Fruit fly (Drosophila melanogaster) whole organism, embryonic: Measurements from ENCODE around the gene CG46301.

Source experiments
- Ada2b ChIP-seq: fragments of 200-800 bp; sonication (Bioruptor generic); IDR thresholded peaks from 2 replicates; pipeline ENCODE4 v1.3.6; 2022; ENCODE audit warnings: missing biosample characterization, missing genetic modification characterization
- Antp ChIP-seq: fragments of 200-800 bp; sonication (Bioruptor generic); optimal IDR thresholded peaks from 3 replicates; lab custom pipeline; 2016; ENCODE audit warnings: missing biosample characterization, missing genetic modification characterization
- Bteb2 ChIP-seq: fragments of 200-800 bp; sonication (Bioruptor generic); optimal IDR thresholded peaks from 2 replicates; lab custom pipeline; 2016; ENCODE audit warnings: missing biosample characterization, missing genetic modification characterization
- CG10366 ChIP-seq: fragments of 200-800 bp; sonication (Bioruptor generic); IDR thresholded peaks from 2 replicates; pipeline ENCODE4 v1.3.6; 2022; ENCODE audit warnings: missing biosample characterization, missing genetic modification characterization
- CG10654 ChIP-seq: fragments of 200-800 bp; sonication (Bioruptor generic); optimal IDR thresholded peaks from 2 replicates; lab custom pipeline; 2016; ENCODE audit warnings: missing biosample characterization, missing genetic modification characterization
- CG11560 ChIP-seq: fragments of 200-800 bp; sonication (Bioruptor generic); IDR thresholded peaks from 3 replicates; pipeline ENCODE4 v1.3.6; 2022; ENCODE audit warnings: missing biosample characterization, missing genetic modification characterization
- CG11695 ChIP-seq: fragments of 200-800 bp; sonication (Bioruptor generic); IDR thresholded peaks from 3 replicates; pipeline ENCODE4 v1.3.6; 2022; ENCODE audit warnings: missing biosample characterization, missing genetic modification characterization
- CG11723 ChIP-seq: fragments of 200-800 bp; sonication (Bioruptor generic); optimal IDR thresholded peaks from 2 replicates; lab custom pipeline; 2017; ENCODE audit warnings: missing biosample characterization, mild to moderate bottlenecking, missing genetic modification characterization
- CG12391 ChIP-seq: fragments of 200-800 bp; sonication (Bioruptor generic); optimal IDR thresholded peaks from 3 replicates; lab custom pipeline; 2018; ENCODE audit warnings: missing biosample characterization, mild to moderate bottlenecking, missing genetic modification characterization, moderate library complexity
- CG12744 ChIP-seq: fragments of 200-800 bp; sonication (Bioruptor generic); optimal IDR thresholded peaks from 2 replicates; lab custom pipeline; 2016; ENCODE audit warnings: missing biosample characterization, missing genetic modification characterization
- CG12769 ChIP-seq: fragments of 200-800 bp; sonication (Bioruptor generic); optimal IDR thresholded peaks from 2 replicates; lab custom pipeline; 2019; ENCODE audit warnings: missing biosample characterization, mild to moderate bottlenecking, missing genetic modification characterization, moderate library complexity
- CG13894 ChIP-seq: fragments of 200-800 bp; sonication (Bioruptor generic); optimal IDR thresholded peaks from 3 replicates; lab custom pipeline; 2018; ENCODE audit warnings: missing biosample characterization, mild to moderate bottlenecking, missing genetic modification characterization, moderate library complexity
- CG15269 ChIP-seq: fragments of 200-800 bp; sonication (Bioruptor generic); optimal IDR thresholded peaks from 2 replicates; lab custom pipeline; 2018; ENCODE audit warnings: missing biosample characterization, mild to moderate bottlenecking, missing genetic modification characterization, moderate library complexity
- CG16813 ChIP-seq: fragments of 200-800 bp; sonication (Bioruptor generic); IDR thresholded peaks from 3 replicates; pipeline ENCODE4 v1.3.6; 2022; ENCODE audit warnings: missing biosample characterization, missing genetic modification characterization; ENCODE audit not compliant: partially characterized antibody
- CG17568 ChIP-seq: fragments of 200-800 bp; sonication (Bioruptor generic); optimal IDR thresholded peaks from 2 replicates; lab custom pipeline; 2018; ENCODE audit warnings: missing biosample characterization, mild to moderate bottlenecking, missing genetic modification characterization, moderate library complexity
- CG18011 ChIP-seq: fragments of 200-800 bp; sonication (Bioruptor generic); optimal IDR thresholded peaks from 2 replicates; lab custom pipeline; 2017; ENCODE audit warnings: missing biosample characterization, missing genetic modification characterization, mild to moderate bottlenecking, moderate library complexity, missing genotype
- CG2116 ChIP-seq: fragments of 200-800 bp; sonication (Bioruptor generic); optimal IDR thresholded peaks from 3 replicates; lab custom pipeline; 2018; ENCODE audit warnings: missing biosample characterization, mild to moderate bottlenecking, missing genetic modification characterization
- CG2202 ChIP-seq: fragments of 200-800 bp; sonication (Bioruptor generic); optimal IDR thresholded peaks from 2 replicates; lab custom pipeline; 2018; ENCODE audit warnings: missing biosample characterization, mild to moderate bottlenecking, missing genetic modification characterization
- CG30020 ChIP-seq: fragments of 200-800 bp; optimal IDR thresholded peaks from 2 replicates; lab custom pipeline; 2019; ENCODE audit warnings: missing biosample characterization, mild to moderate bottlenecking, missing genetic modification characterization, moderate library complexity
- CG31224 ChIP-seq: fragments of 200-800 bp; sonication (Bioruptor generic); IDR thresholded peaks from 2 replicates; pipeline ENCODE4 v1.3.6; 2022; ENCODE audit warnings: missing biosample characterization, missing genetic modification characterization
- CG31365 ChIP-seq: fragments of 200-800 bp; sonication (Bioruptor generic); optimal IDR thresholded peaks from 2 replicates; lab custom pipeline; 2018; ENCODE audit warnings: missing biosample characterization, mild to moderate bottlenecking, missing genetic modification characterization
- CG3281 ChIP-seq: fragments of 200-800 bp; sonication (Bioruptor generic); optimal IDR thresholded peaks from 3 replicates; lab custom pipeline; 2017; ENCODE audit warnings: missing biosample characterization, mild to moderate bottlenecking, missing genetic modification characterization
- CG42726 ChIP-seq: fragments of 200-800 bp; sonication (Bioruptor generic); IDR thresholded peaks from 2 replicates; pipeline ENCODE4 v1.3.6; 2022; ENCODE audit warnings: missing biosample characterization, missing genetic modification characterization; ENCODE audit not compliant: partially characterized antibody
- CG4328 ChIP-seq: fragments of 200-800 bp; sonication (Bioruptor generic); optimal IDR thresholded peaks from 3 replicates; lab custom pipeline; 2017; ENCODE audit warnings: missing biosample characterization, missing genetic modification reagents, missing genetic modification characterization
- CG4404 ChIP-seq: fragments of 200-800 bp; sonication (Bioruptor generic); IDR thresholded peaks from 2 replicates; pipeline ENCODE4 v1.3.6; 2022; ENCODE audit warnings: missing biosample characterization, missing genetic modification characterization
- CG5953 ChIP-seq: fragments of 200-800 bp; sonication (Bioruptor generic); IDR thresholded peaks from 2 replicates; pipeline ENCODE4 v1.3.6; 2022; ENCODE audit warnings: missing biosample characterization, missing genetic modification characterization
- CG9215 ChIP-seq: fragments of 200-800 bp; sonication (Bioruptor generic); IDR thresholded peaks from 2 replicates; pipeline ENCODE4 v1.3.6; 2022; ENCODE audit warnings: missing biosample characterization, missing genetic modification characterization
- Dip2 ChIP-seq: fragments of 200-800 bp; sonication (Bioruptor generic); IDR thresholded peaks from 2 replicates; pipeline ENCODE4 v1.3.6; 2022; ENCODE audit warnings: missing biosample characterization, missing genetic modification characterization
- Doc3 ChIP-seq: fragments of 200-800 bp; sonication (Bioruptor generic); IDR thresholded peaks from 3 replicates; pipeline ENCODE4 v1.3.6; 2022; ENCODE audit warnings: missing biosample characterization, missing genetic modification characterization; ENCODE audit not compliant: partially characterized antibody
- NC2β ChIP-seq: fragments of 200-800 bp; sonication (Bioruptor generic); optimal IDR thresholded peaks from 2 replicates; lab custom pipeline; 2016; ENCODE audit warnings: missing biosample characterization, missing genetic modification characterization
- NK7.1 ChIP-seq: fragments of 200-800 bp; sonication (Bioruptor generic); optimal IDR thresholded peaks from 3 replicates; lab custom pipeline; 2016; ENCODE audit warnings: missing biosample characterization, missing genetic modification characterization
- Nf-YB ChIP-seq: fragments of 200-800 bp; sonication (Bioruptor generic); optimal IDR thresholded peaks from 3 replicates; lab custom pipeline; 2019; ENCODE audit warnings: missing biosample characterization, mild to moderate bottlenecking, missing genetic modification characterization, moderate library complexity
- Sox100B ChIP-seq: fragments of 200-800 bp; sonication (Bioruptor generic); optimal IDR thresholded peaks from 3 replicates; lab custom pipeline; 2018; ENCODE audit warnings: missing biosample characterization, mild to moderate bottlenecking, missing genetic modification characterization
- ash1 ChIP-seq: fragments of 200-800 bp; sonication (Bioruptor generic); optimal IDR thresholded peaks from 2 replicates; lab custom pipeline; 2018; ENCODE audit warnings: missing biosample characterization, mild to moderate bottlenecking, missing genetic modification characterization
- crc ChIP-seq: fragments of 200-800 bp; sonication (Bioruptor generic); optimal IDR thresholded peaks from 2 replicates; lab custom pipeline; 2016; ENCODE audit warnings: missing biosample characterization, missing genetic modification characterization
- fd102C ChIP-seq: fragments of 200-800 bp; sonication (Bioruptor generic); optimal IDR thresholded peaks from 2 replicates; lab custom pipeline; 2018; ENCODE audit warnings: missing biosample characterization, mild to moderate bottlenecking, missing genetic modification characterization, moderate library complexity
- ftz-f1 ChIP-seq: fragments of 200-800 bp; sonication (Bioruptor generic); optimal IDR thresholded peaks from 2 replicates; lab custom pipeline; 2016; ENCODE audit warnings: missing biosample characterization, missing genetic modification characterization
- gce ChIP-seq: fragments of 200-800 bp; sonication (Bioruptor generic); IDR thresholded peaks from 3 replicates; pipeline ENCODE4 v1.3.6; 2022; ENCODE audit warnings: missing biosample characterization, missing genetic modification characterization
- grau ChIP-seq: fragments of 200-800 bp; optimal IDR thresholded peaks from 3 replicates; lab custom pipeline; 2019; ENCODE audit warnings: missing biosample characterization, mild to moderate bottlenecking, missing genetic modification characterization, moderate library complexity
- h ChIP-seq: fragments of >200 bp; optimal IDR thresholded peaks from 2 replicates; lab custom pipeline; 2017
- kay ChIP-seq: fragments of 200-800 bp; sonication (Bioruptor generic); optimal IDR thresholded peaks from 2 replicates; lab custom pipeline; 2016; ENCODE audit warnings: missing biosample characterization, missing genetic modification characterization
- lbe ChIP-seq: fragments of 200-800 bp; sonication (Bioruptor generic); optimal IDR thresholded peaks from 2 replicates; lab custom pipeline; 2016; ENCODE audit warnings: missing biosample characterization, mild to moderate bottlenecking, missing genetic modification characterization
- lmd ChIP-seq: fragments of 200-800 bp; sonication (Bioruptor generic); IDR thresholded peaks from 2 replicates; pipeline ENCODE4 v1.3.6; 2022; ENCODE audit warnings: missing biosample characterization, missing genetic modification characterization
- nerfin-1 ChIP-seq: fragments of 200-800 bp; sonication (Bioruptor generic); optimal IDR thresholded peaks from 3 replicates; lab custom pipeline; 2019; ENCODE audit warnings: missing biosample characterization, mild to moderate bottlenecking, missing genetic modification characterization, moderate library complexity
- run ChIP-seq: fragments of 200-800 bp; sonication (Bioruptor generic); optimal IDR thresholded peaks from 3 replicates; lab custom pipeline; 2018; ENCODE audit warnings: missing biosample characterization, mild to moderate bottlenecking, missing genetic modification characterization
- sens ChIP-seq: fragments of 200-800 bp; sonication (Bioruptor generic); peaks from one replicate; lab custom pipeline; 2016; ENCODE audit warnings: missing biosample characterization, missing genetic modification characterization
- shn ChIP-seq: fragments of 200-800 bp; sonication (Bioruptor generic); optimal IDR thresholded peaks from 3 replicates; lab custom pipeline; 2016; ENCODE audit warnings: missing biosample characterization, missing genetic modification characterization
- slou ChIP-seq: fragments of 200-800 bp; sonication (Bioruptor generic); optimal IDR thresholded peaks from 3 replicates; lab custom pipeline; 2016; ENCODE audit warnings: missing biosample characterization, missing genetic modification characterization
- sna ChIP-seq: fragments of 200-800 bp; sonication (Bioruptor generic); IDR thresholded peaks from 2 replicates; pipeline ENCODE4 v1.3.6; 2022; ENCODE audit warnings: missing biosample characterization, missing genetic modification characterization; ENCODE audit not compliant: partially characterized antibody
- stc ChIP-seq: fragments of 200-800 bp; sonication (Bioruptor generic); IDR thresholded peaks from 2 replicates; pipeline ENCODE4 v1.3.6; 2022; ENCODE audit warnings: missing biosample characterization, missing genetic modification characterization
- tgo ChIP-seq: fragments of 200-800 bp; sonication (Bioruptor generic); IDR thresholded peaks from 3 replicates; pipeline ENCODE4 v1.3.6; 2022; ENCODE audit warnings: missing biosample characterization, missing genetic modification characterization
- vfl ChIP-seq: fragments of 200-800 bp; sonication (Bioruptor generic); optimal IDR thresholded peaks from 2 replicates; lab custom pipeline; 2016; ENCODE audit warnings: missing biosample characterization, missing genetic modification characterization

The CG46301 gene

DNA sequence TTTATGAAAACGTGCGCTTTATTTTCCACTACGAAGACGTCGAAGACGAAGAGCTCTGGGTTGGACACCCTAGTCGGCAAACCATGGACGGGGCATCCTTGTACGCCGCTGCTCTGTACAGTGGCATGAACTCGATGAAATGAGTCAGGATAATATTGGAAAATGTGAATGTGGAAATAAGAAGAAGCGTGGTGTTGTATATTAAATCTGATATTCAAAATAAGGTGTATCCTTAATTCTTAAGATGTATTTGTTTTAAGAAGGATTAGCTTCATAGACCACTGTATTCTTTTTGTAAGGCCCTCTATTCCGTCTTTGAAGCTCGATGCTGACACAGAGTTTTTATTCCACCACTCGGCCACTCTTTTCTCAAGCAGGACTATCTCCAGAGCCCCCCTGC, 37.3 kb downstream of the CG46301 start (continued):
- TF ChIP-seq CG13894 = peak; percentile 34
- no peak for TF ChIP-seq CG4328 (GFP tag; lab: Kevin White, UChicago)
- TF ChIP-seq CG11723 = no peak
- TF ChIP-seq Dip2 (GFP tag; lab: Robert Waterston, UW) = no peak
- TF ChIP-seq CG17568 (GFP tag; lab: Kevin White, UChicago) = no peak
- no peak for TF ChIP-seq CG31365 (tag; lab: Kevin White, UChicago)
- no peak for TF ChIP-seq ftz-f1 (GFP tag; lab: Kevin White, UChicago)
- TF ChIP-seq h (lab: Kevin White, UChicago) = no peak
- no peak for TF ChIP-seq vfl (GFP tag; lab: Kevin White, UChicago)
- TF ChIP-seq Ada2b (GFP tag; lab: Robert Waterston, UW) = peak; percentile 41
- TF ChIP-seq stc (GFP tag; lab: Robert Waterston, UW) = peak; percentile 54
- peak; percentile 58 for TF ChIP-seq grau
- no peak for TF ChIP-seq Sox100B (GFP tag; lab: Kevin White, UChicago)
- peak; percentile 47 for TF ChIP-seq CG12391
- no peak for TF ChIP-seq CG30020 (tag; lab: Kevin White, UChicago)
- TF ChIP-seq sens (GFP tag; lab: Kevin White, UChicago) = peak; percentile 75
- no peak for TF ChIP-seq crc
- no peak for TF ChIP-seq CG42726 (GFP tag; lab: Robert Waterston, UW)
- no peak for TF ChIP-seq CG16813 (GFP tag; lab: Robert Waterston, UW)
- peak; percentile 30; the same call in 1 of the 2 replicates for TF ChIP-seq CG10366
- TF ChIP-seq CG15269 (tag; lab: Kevin White, UChicago) = peak; percentile 58
- TF ChIP-seq CG4404 = no peak
- no peak for TF ChIP-seq Bteb2 (GFP tag; lab: Kevin White, UChicago)
- no peak for TF ChIP-seq NC2β (GFP tag; lab: Kevin White, UChicago)
- no peak for TF ChIP-seq CG5953
- TF ChIP-seq CG9215 (GFP tag; lab: Robert Waterston, UW) = no peak
- TF ChIP-seq CG11560 (tag; lab: Robert Waterston, UW) = no peak
- TF ChIP-seq sna = no peak
- TF ChIP-seq lmd (GFP tag; lab: Robert Waterston, UW) = peak; percentile 43
- TF ChIP-seq CG12744 = no peak
- TF ChIP-seq nerfin-1 = no peak
- no peak for TF ChIP-seq CG10654
- TF ChIP-seq Doc3 (GFP tag; lab: Robert Waterston, UW) = no peak
- TF ChIP-seq slou (GFP tag; lab: Kevin White, UChicago) = no peak
- peak; percentile 63 for TF ChIP-seq CG12769 (tag; lab: Kevin White, UChicago)
- no peak for TF ChIP-seq CG2116 (GFP tag; lab: Kevin White, UChicago)
- no peak for TF ChIP-seq CG18011 (GFP tag; lab: Kevin White, UChicago)
- TF ChIP-seq kay (GFP tag; lab: Kevin White, UChicago) = no peak
- no peak for TF ChIP-seq CG31224 (GFP tag; lab: Robert Waterston, UW)
- no peak for TF ChIP-seq fd102C (GFP tag; lab: Kevin White, UChicago)
- TF ChIP-seq CG3281 (GFP tag; lab: Kevin White, UChicago) = peak; percentile 62
- no peak for TF ChIP-seq ash1
- no peak for TF ChIP-seq Nf-YB (GFP tag; lab: Kevin White, UChicago)
- TF ChIP-seq shn (GFP tag; lab: Kevin White, UChicago) = peak; percentile 5
- TF ChIP-seq tgo (GFP tag; lab: Robert Waterston, UW) = peak; percentile 54; the same call in 2 of the 3 replicates
- no peak for TF ChIP-seq lbe (GFP tag; lab: Kevin White, UChicago)
- TF ChIP-seq gce = no peak
- TF ChIP-seq CG11695 (GFP tag; lab: Robert Waterston, UW) = 0 out of 3 replicates have a peak, but pooled peaks have one; percentile 36
- TF ChIP-seq NK7.1 (GFP tag; lab: Kevin White, UChicago) = no peak
- no peak for TF ChIP-seq run (tag; lab: Kevin White, UChicago)
- TF ChIP-seq Antp = peak; percentile 34
- no peak for TF ChIP-seq CG2202
